Fruit fly (Drosophila melanogaster) whole organism, wandering third instar larva: Measurements from ENCODE around the gene EndoGI.

Source experiments
- Abd-B ChIP-seq: fragments of >200 bp; optimal IDR thresholded peaks from 2 replicates; lab custom pipeline; 2017; ENCODE audit warnings: missing biosample characterization, missing genetic modification characterization
- CG32264 ChIP-seq: fragments of 200-800 bp; sonication (Bioruptor generic); optimal IDR thresholded peaks from 2 replicates; lab custom pipeline; 2016; ENCODE audit warnings: missing biosample characterization, missing genetic modification characterization
- CG9705 ChIP-seq: fragments of 200-800 bp; sonication (Bioruptor generic); optimal IDR thresholded peaks from 2 replicates; lab custom pipeline; 2018; ENCODE audit warnings: missing biosample characterization, mild to moderate bottlenecking, missing genetic modification characterization
- CrebA ChIP-seq: fragments of 200-800 bp; sonication (Bioruptor generic); optimal IDR thresholded peaks from 2 replicates; lab custom pipeline; 2016; ENCODE audit warnings: missing biosample characterization, mild to moderate bottlenecking, missing genetic modification characterization, borderline replicate concordance
- GATAd ChIP-seq: sonication (Bioruptor generic); optimal IDR thresholded peaks from 2 replicates; lab custom pipeline; 2016; ENCODE audit warnings: missing biosample characterization, missing genetic modification characterization
- HLH106 ChIP-seq: fragments of 200-800 bp; optimal IDR thresholded peaks from 3 replicates; lab custom pipeline; 2019; ENCODE audit warnings: missing biosample characterization, mild to moderate bottlenecking, missing genetic modification characterization, moderate library complexity
- Hnf4 ChIP-seq: fragments of 200-800 bp; sonication (Bioruptor generic); optimal IDR thresholded peaks from 2 replicates; lab custom pipeline; 2016; ENCODE audit warnings: missing biosample characterization, mild to moderate bottlenecking, missing genetic modification characterization
- Hr78 ChIP-seq: fragments of >200 bp; optimal IDR thresholded peaks from 2 replicates; lab custom pipeline; 2017; ENCODE audit warnings: missing biosample characterization, missing genetic modification characterization
- Hr83 ChIP-seq: fragments of 200-300 bp; sonication (Bioruptor generic); optimal IDR thresholded peaks from 2 replicates; lab custom pipeline; 2016; ENCODE audit warnings: missing biosample characterization, mild to moderate bottlenecking, missing genetic modification characterization, moderate library complexity; ENCODE audit not compliant: poor library complexity, severe bottlenecking
- Jra ChIP-seq: sonication (Bioruptor generic); optimal IDR thresholded peaks from 2 replicates; lab custom pipeline; 2016; ENCODE audit warnings: missing biosample characterization, missing genetic modification characterization
- Mio ChIP-seq: sonication (Bioruptor generic); optimal IDR thresholded peaks from 2 replicates; lab custom pipeline; 2016; ENCODE audit warnings: missing biosample characterization, missing genetic modification characterization
- Myc ChIP-seq: fragments of >200 bp; optimal IDR thresholded peaks from 2 replicates; lab custom pipeline; 2017
- N ChIP-seq: fragments of >200 bp; optimal IDR thresholded peaks from 2 replicates; lab custom pipeline; 2018; ENCODE audit warnings: missing biosample characterization, missing external identifiers, missing genetic modification characterization
- OdsH ChIP-seq: fragments of 200-800 bp; sonication (Bioruptor generic); optimal IDR thresholded peaks from 2 replicates; lab custom pipeline; 2016; ENCODE audit warnings: missing biosample characterization, mild to moderate bottlenecking, missing genetic modification characterization
- Rel ChIP-seq, 2 experiments: fragments of 200-800 bp; sonication (Bioruptor generic) in 1 of 2; optimal IDR thresholded peaks; 2 replicates in 1 of 2; 3 replicates in 1 of 2; lab custom pipeline; 2016 to 2019; ENCODE audit warnings: mild to moderate bottlenecking in 2 of 2, missing biosample characterization in 2 of 2, missing genetic modification characterization in 2 of 2, moderate library complexity in 1 of 2
- Sp1 ChIP-seq: fragments of 200-800 bp; sonication (Bioruptor generic); optimal IDR thresholded peaks from 3 replicates; lab custom pipeline; 2019; ENCODE audit warnings: missing biosample characterization, mild to moderate bottlenecking, missing genetic modification characterization, moderate library complexity
- Vsx2 ChIP-seq: fragments of 200-300, 225-300 bp; sonication (Bioruptor generic); optimal IDR thresholded peaks from 2 replicates; lab custom pipeline; 2018; ENCODE audit warnings: missing biosample characterization, missing genetic modification characterization; ENCODE audit not compliant: partially characterized antibody
- br ChIP-seq: fragments of 200-800 bp; sonication (Bioruptor generic); optimal IDR thresholded peaks from 2 replicates; lab custom pipeline; 2016; ENCODE audit warnings: missing biosample characterization, missing genetic modification characterization
- brk ChIP-seq: fragments of 200-800 bp; sonication (Bioruptor generic); optimal IDR thresholded peaks from 2 replicates; lab custom pipeline; 2016; ENCODE audit warnings: missing biosample characterization, mild to moderate bottlenecking, missing genetic modification characterization
- dl ChIP-seq, 2 experiments: fragments of 175-275, 200-275 bp in 1 of 2; fragments of 200-275 bp in 1 of 2; sonication (Bioruptor generic); optimal IDR thresholded peaks; lab custom pipeline; 2018; ENCODE audit warnings: mild to moderate bottlenecking in 2 of 2, missing biosample characterization in 2 of 2, missing genetic modification characterization in 2 of 2, moderate library complexity in 2 of 2; ENCODE audit not compliant: partially characterized antibody in 2 of 2, insufficient read depth in 1 of 2
- dmrt93B ChIP-seq: fragments of 200-800 bp; sonication (Bioruptor generic); optimal IDR thresholded peaks from 2 replicates; lab custom pipeline; 2018; ENCODE audit warnings: missing biosample characterization, mild to moderate bottlenecking, missing genetic modification characterization
- ey ChIP-seq: fragments of 200-800 bp; sonication (Bioruptor generic); optimal IDR thresholded peaks from 2 replicates; lab custom pipeline; 2016; ENCODE audit warnings: missing biosample characterization, missing genetic modification characterization
- foxo ChIP-seq, 2 experiments: fragments of 200-800 bp; sonication (Bioruptor generic); optimal IDR thresholded peaks; 2 replicates in 1 of 2; 3 replicates in 1 of 2; lab custom pipeline; 2016 to 2017; ENCODE audit warnings: missing biosample characterization in 2 of 2, missing genetic modification characterization in 2 of 2
- fru ChIP-seq: fragments of 200-800 bp; sonication (Bioruptor generic); optimal IDR thresholded peaks from 3 replicates; lab custom pipeline; 2016; ENCODE audit warnings: missing biosample characterization, mild to moderate bottlenecking, missing genetic modification characterization
- h ChIP-seq: fragments of 200-800 bp; sonication (Bioruptor generic); optimal IDR thresholded peaks from 3 replicates; lab custom pipeline; 2016; ENCODE audit warnings: missing biosample characterization, mild to moderate bottlenecking, missing genetic modification characterization
- jim ChIP-seq: fragments of 175-275, 200-325 bp; sonication (Bioruptor generic); optimal IDR thresholded peaks from 2 replicates; lab custom pipeline; 2016; ENCODE audit warnings: missing biosample characterization, mild to moderate bottlenecking, missing genetic modification characterization
- lola ChIP-seq: fragments of >200 bp; optimal IDR thresholded peaks from 2 replicates; lab custom pipeline; 2017; ENCODE audit warnings: missing biosample characterization, missing genetic modification characterization
- pan ChIP-seq: fragments of >200 bp; optimal IDR thresholded peaks from 2 replicates; lab custom pipeline; 2017
- psq ChIP-seq: fragments of 200-800 bp; sonication (Bioruptor generic); optimal IDR thresholded peaks from 3 replicates; lab custom pipeline; 2017; ENCODE audit warnings: missing biosample characterization, mild to moderate bottlenecking, missing genetic modification characterization, moderate library complexity
- rgr ChIP-seq: fragments of 200-800 bp; sonication (Bioruptor generic); optimal IDR thresholded peaks from 3 replicates; lab custom pipeline; 2016; ENCODE audit warnings: missing biosample characterization, mild to moderate bottlenecking, missing genetic modification characterization
- sage ChIP-seq: fragments of 200-800 bp; sonication (Bioruptor generic); optimal IDR thresholded peaks from 2 replicates; lab custom pipeline; 2016; ENCODE audit warnings: missing biosample characterization, mild to moderate bottlenecking, missing genetic modification characterization
- tai ChIP-seq: sonication (Bioruptor generic); optimal IDR thresholded peaks from 2 replicates; lab custom pipeline; 2016; ENCODE audit warnings: missing biosample characterization, missing genetic modification characterization
- usp ChIP-seq: fragments of >200 bp; optimal IDR thresholded peaks from 2 replicates; lab custom pipeline; 2017; ENCODE audit warnings: missing biosample characterization, missing genetic modification characterization
- woc ChIP-seq: sonication (Bioruptor generic); optimal IDR thresholded peaks from 2 replicates; lab custom pipeline; 2016; ENCODE audit warnings: missing biosample characterization, mild to moderate bottlenecking, missing genetic modification characterization

Gene EndoGI

dm6 chr2L:16281419-16282076, 24.1 kb downstream of the EndoGI start:
- TF ChIP-seq CG32264 (no peak), br (GFP tag; lab: Kevin White, UChicago) (no peak), brk (no peak), h (GFP tag; lab: Kevin White, UChicago) (peak; percentile 28), usp (no peak), woc (GFP tag; lab: Kevin White, UChicago) (peak; percentile 55), foxo (GFP tag; optimal IDR thresholded peaks at IDR 0.05; lab: Kevin White, UChicago) (peak in 1 of 2 experiments; percentile 50), Sp1 (GFP tag; lab: Kevin White, UChicago) (peak; percentile 25), HLH106 (tag; lab: Kevin White, UChicago) (peak; percentile 22), psq (peak; percentile 16), OdsH (peak; percentile 17), CrebA (no peak), lola (GFP tag; lab: Kevin White, UChicago) (no peak), fru (GFP tag; lab: Kevin White, UChicago) (peak; percentile 45), Hnf4 (GFP tag; lab: Kevin White, UChicago) (no peak), Jra (GFP tag; lab: Kevin White, UChicago) (no peak), Abd-B (no peak), jim (GFP tag; lab: Kevin White, UChicago) (no peak), Hr78 (GFP tag; lab: Kevin White, UChicago) (no peak), Myc (lab: Kevin White, UChicago) (no peak), tai (no peak), Mio (GFP tag; lab: Kevin White, UChicago) (no peak), Vsx2 (no peak), sage (no peak), GATAd (GFP tag; lab: Kevin White, UChicago) (no peak), dmrt93B (no peak), N (GFP tag; lab: Kevin White, UChicago) (no peak), Hr83 (GFP tag; lab: Kevin White, UChicago) (no peak), dl (GFP tag; optimal IDR thresholded peaks at IDR 0.05; lab: Kevin White, UChicago; ENCODE audit: insufficient read depth in 1 of 2, partially characterized antibody in 2 of 2) (no peak), ey (GFP tag; lab: Kevin White, UChicago) (peak; percentile 24)
- TF ChIP-seq, all 38 proteins: peak for 9

dm6 chr2L:16282077-16282471, 24.6 kb downstream of the EndoGI start:
- TF ChIP-seq OdsH (no peak), tai (no peak), Rel (GFP tag; optimal IDR thresholded peaks at IDR 0.05; lab: Kevin White, UChicago) (no peak), Rel (tag; optimal IDR thresholded peaks at IDR 0.05; lab: Kevin White, UChicago) (no peak), CG32264 (no peak), Sp1 (GFP tag; lab: Kevin White, UChicago) (no peak), rgr (peak; percentile 26), Hr83 (GFP tag; lab: Kevin White, UChicago) (peak; percentile 74), psq (peak; percentile 4), HLH106 (tag; lab: Kevin White, UChicago) (peak; percentile 23), CrebA (no peak), CG9705 (GFP tag; lab: Kevin White, UChicago) (peak; percentile 10), sage (no peak), lola (GFP tag; lab: Kevin White, UChicago) (no peak), Abd-B (no peak), jim (GFP tag; lab: Kevin White, UChicago) (no peak), Myc (lab: Kevin White, UChicago) (no peak)

- no peak for TF ChIP-seq br (GFP tag; lab: Kevin White, UChicago)
- no peak for TF ChIP-seq Jra (GFP tag; lab: Kevin White, UChicago)
- TF ChIP-seq Myc (lab: Kevin White, UChicago) = no peak
- no peak for TF ChIP-seq pan
- no peak for TF ChIP-seq Mio (GFP tag; lab: Kevin White, UChicago)
- TF ChIP-seq fru (GFP tag; lab: Kevin White, UChicago) = no peak
- TF ChIP-seq CrebA = no peak
- TF ChIP-seq Hr83 (GFP tag; lab: Kevin White, UChicago) = no peak
- TF ChIP-seq Hr78 (GFP tag; lab: Kevin White, UChicago) = no peak
- TF ChIP-seq HLH106 (tag; lab: Kevin White, UChicago) = no peak
- no peak for TF ChIP-seq Abd-B
- no peak for TF ChIP-seq tai
- TF ChIP-seq jim (GFP tag; lab: Kevin White, UChicago) = no peak
Measured at dm6 chr2L:16282856-16283255, 25.4 kb downstream of the EndoGI start.
